Worm (Caenorhabditis elegans) whole organism, mixed stage, embryonic: ENCODE measurements around the gene C34D4.4.

ENCODE experiments used
- M03D4.4 ChIP-seq: sonication (generic microtip); optimal IDR thresholded peaks from 2 replicates; lab custom pipeline; 2017; ENCODE audit warnings: mild to moderate bottlenecking, missing genetic modification characterization, missing compliant biosample characterization
- ceh-39 ChIP-seq: fragments of 150-350 bp; optimal IDR thresholded peaks from 2 replicates; lab custom pipeline; 2014; ENCODE audit warnings: missing biosample characterization, missing genetic modification characterization
- ceh-43 ChIP-seq: fragments of 200-800 bp; sonication (Bioruptor generic); optimal IDR thresholded peaks from 2 replicates; lab custom pipeline; 2018; ENCODE audit warnings: mild to moderate bottlenecking, missing genetic modification characterization, moderate library complexity, missing compliant biosample characterization
- ces-1 ChIP-seq: fragments of 150-350 bp; optimal IDR thresholded peaks from 2 replicates; lab custom pipeline; 2014; ENCODE audit warnings: missing biosample characterization, missing genetic modification reagents, missing genetic modification characterization
- cnd-1 ChIP-seq: fragments of 200-800 bp; sonication (Bioruptor generic); optimal IDR thresholded peaks from 2 replicates; lab custom pipeline; 2018; ENCODE audit warnings: mild to moderate bottlenecking, missing genetic modification characterization, missing compliant biosample characterization
- drap-1 ChIP-seq: fragments of 200-800 bp; sonication (Bioruptor generic); optimal IDR thresholded peaks from 3 replicates; lab custom pipeline; 2018; ENCODE audit warnings: mild to moderate bottlenecking, missing genetic modification characterization, missing compliant biosample characterization
- elt-1 ChIP-seq: sonication (generic microtip); optimal IDR thresholded peaks from 2 replicates; lab custom pipeline; 2017; ENCODE audit warnings: missing genetic modification characterization, mild to moderate bottlenecking, missing compliant biosample characterization, antibody characterized with exemption, moderate library complexity, borderline replicate concordance; ENCODE audit not compliant: insufficient read depth
- elt-3 ChIP-seq: fragments of 150-350 bp; optimal IDR thresholded peaks from 2 replicates; lab custom pipeline; 2014; ENCODE audit warnings: missing biosample characterization, missing genetic modification characterization
- flh-1 ChIP-seq: fragments of 200-800 bp; sonication (Bioruptor generic); optimal IDR thresholded peaks from 2 replicates; lab custom pipeline; 2018; ENCODE audit warnings: mild to moderate bottlenecking, missing genetic modification characterization, moderate library complexity, missing compliant biosample characterization
- ham-2 ChIP-seq: fragments of 200-800 bp; sonication (Bioruptor generic); optimal IDR thresholded peaks from 2 replicates; lab custom pipeline; 2018; ENCODE audit warnings: mild to moderate bottlenecking, missing genetic modification characterization, missing compliant biosample characterization
- hlh-1 ChIP-seq: fragments of 150-350 bp; optimal IDR thresholded peaks from 2 replicates; lab custom pipeline; 2014; ENCODE audit warnings: missing biosample characterization, missing genetic modification reagents, missing genetic modification characterization
- lin-13 ChIP-seq: fragments of 150-350 bp; optimal IDR thresholded peaks from 2 replicates; lab custom pipeline; 2014; ENCODE audit warnings: missing biosample characterization, missing genetic modification characterization
- lin-32 ChIP-seq: fragments of 200-800 bp; sonication (Bioruptor generic); optimal IDR thresholded peaks from 2 replicates; lab custom pipeline; 2018; ENCODE audit warnings: mild to moderate bottlenecking, missing genetic modification characterization, missing compliant biosample characterization
- lsy-2 ChIP-seq: fragments of 150-350 bp; optimal IDR thresholded peaks from 2 replicates; lab custom pipeline; 2014; ENCODE audit warnings: missing biosample characterization, missing genetic modification characterization
- mab-5 ChIP-seq: fragments of 150-350 bp; optimal IDR thresholded peaks from 2 replicates; lab custom pipeline; 2014; ENCODE audit warnings: missing biosample characterization, missing genetic modification characterization
- mep-1 ChIP-seq: fragments of 150-350 bp; optimal IDR thresholded peaks from 2 replicates; lab custom pipeline; 2017; ENCODE audit warnings: missing biosample characterization, missing genetic modification reagents, missing genetic modification characterization, inconsistent platforms
- mls-2 ChIP-seq: sonication (generic microtip); optimal IDR thresholded peaks from 2 replicates; lab custom pipeline; 2016; ENCODE audit warnings: mild to moderate bottlenecking, missing genetic modification characterization, moderate library complexity, missing compliant biosample characterization
- nhr-12 ChIP-seq: fragments of 150-350 bp; optimal IDR thresholded peaks from 2 replicates; lab custom pipeline; 2014; ENCODE audit warnings: missing biosample characterization, missing genetic modification characterization
- nhr-2 ChIP-seq: fragments of 150-350 bp; optimal IDR thresholded peaks from 2 replicates; lab custom pipeline; 2014; ENCODE audit warnings: missing biosample characterization, missing genetic modification characterization
- nhr-237 ChIP-seq: fragments of 150-350 bp; optimal IDR thresholded peaks from 2 replicates; lab custom pipeline; 2014; ENCODE audit warnings: missing biosample characterization, missing genetic modification characterization
- nhr-28 ChIP-seq: fragments of 150-350 bp; optimal IDR thresholded peaks from 2 replicates; lab custom pipeline; 2014; ENCODE audit warnings: missing biosample characterization, missing genetic modification characterization
- snpc-4 ChIP-seq: fragments of 150-350 bp; optimal IDR thresholded peaks from 2 replicates; lab custom pipeline; 2014; ENCODE audit warnings: missing biosample characterization, missing genetic modification characterization
- sptf-1 ChIP-seq: sonication (generic microtip); optimal IDR thresholded peaks from 2 replicates; lab custom pipeline; 2017; ENCODE audit warnings: mild to moderate bottlenecking, missing genetic modification characterization, moderate library complexity, missing compliant biosample characterization
- tbx-8 ChIP-seq: fragments of 200-800 bp; sonication (Bioruptor generic); optimal IDR thresholded peaks from 2 replicates; lab custom pipeline; 2018; ENCODE audit warnings: mild to moderate bottlenecking, missing genetic modification characterization, moderate library complexity, missing compliant biosample characterization
- unc-120 ChIP-seq: sonication (generic microtip); optimal IDR thresholded peaks from 2 replicates; lab custom pipeline; 2017; ENCODE audit warnings: missing genetic modification characterization, missing compliant biosample characterization; ENCODE audit not compliant: poor library complexity, severe bottlenecking
- unc-39 ChIP-seq: fragments of 150-350 bp; optimal IDR thresholded peaks from 2 replicates; lab custom pipeline; 2014; ENCODE audit warnings: missing biosample characterization, missing genetic modification characterization
- unc-62 ChIP-seq: fragments of 150-350 bp; optimal IDR thresholded peaks from 2 replicates; lab custom pipeline; 2014; ENCODE audit warnings: missing biosample characterization, missing genetic modification reagents, missing genetic modification characterization
- ztf-11 ChIP-seq: fragments of 150-350 bp; optimal IDR thresholded peaks from 2 replicates; lab custom pipeline; 2014; ENCODE audit warnings: missing biosample characterization, missing genetic modification characterization

C34D4.4 gene

DNA sequence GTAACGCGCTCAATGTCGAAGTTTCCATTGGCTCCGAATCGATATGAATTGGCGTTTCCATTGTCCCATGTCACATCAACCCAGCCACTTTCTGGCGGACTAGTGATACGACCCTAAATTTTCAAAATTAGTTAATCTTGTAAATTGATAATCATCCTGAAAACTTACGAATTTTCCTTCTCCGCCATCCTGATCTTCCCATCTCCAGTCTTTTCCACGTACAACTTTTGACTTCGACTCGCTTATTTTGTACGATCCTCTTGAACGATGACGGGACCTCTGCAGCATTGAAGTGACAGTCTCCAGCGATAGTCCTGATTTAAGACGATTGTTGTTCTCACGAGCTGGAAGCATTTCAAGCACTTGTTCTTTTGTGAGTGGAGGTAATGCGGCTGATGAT is 10.0 kb upstream of the C34D4.4 start:
- no peak for TF ChIP-seq tbx-8
- no peak for TF ChIP-seq unc-62
- TF ChIP-seq nhr-28 = no peak
- no peak for TF ChIP-seq mls-2 (tag; lab: Kevin White, UChicago)
- TF ChIP-seq lin-13 = no peak
- no peak for TF ChIP-seq unc-120
- TF ChIP-seq hlh-1 (tag; lab: Kevin White, UChicago) = no peak
- no peak for TF ChIP-seq cnd-1
- TF ChIP-seq ceh-43 (GFP tag; lab: Kevin White, UChicago) = no peak
- TF ChIP-seq lin-32 = no peak
- no peak for TF ChIP-seq sptf-1 (tag; lab: Kevin White, UChicago)
- TF ChIP-seq nhr-12 = no peak
- TF ChIP-seq ceh-39 (tag; lab: Kevin White, UChicago) = no peak

DNA sequence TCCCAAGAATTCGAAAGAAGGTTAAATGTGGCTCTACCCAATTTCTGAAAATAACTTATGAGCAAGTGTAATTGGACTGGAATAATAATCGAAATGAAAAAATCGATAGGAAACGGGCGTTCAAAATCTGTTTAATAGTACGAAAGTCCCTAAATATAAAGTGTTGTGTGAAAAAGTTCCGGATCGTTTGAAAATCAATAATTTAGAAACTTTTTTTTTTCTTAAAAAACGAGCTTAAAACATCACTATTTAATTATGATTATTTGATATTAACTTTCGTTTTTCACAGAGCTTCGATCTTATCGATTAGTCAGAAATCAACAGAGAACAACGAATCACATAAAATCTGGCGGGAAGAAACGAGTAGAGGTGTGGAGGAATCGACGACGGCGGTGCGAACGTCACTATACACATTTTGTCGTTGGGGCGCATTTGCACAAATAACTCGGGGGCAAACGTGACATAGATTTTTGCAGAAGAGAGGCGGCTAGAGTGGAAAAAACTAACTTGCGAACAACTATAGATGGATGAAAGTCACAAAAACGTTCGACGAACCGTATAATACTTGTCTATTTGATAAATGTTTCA is 4.4 kb upstream of the C34D4.4 start, which contains the start of gene hecd-1:
hecd-1 (minus strand) TSS at position 51 of the 588 bp plus-strand sequence.
- no peak for TF ChIP-seq tbx-8
- TF ChIP-seq ces-1 (GFP tag; lab: Kevin White, UChicago) = no peak
- TF ChIP-seq mls-2 (tag; lab: Kevin White, UChicago) = no peak

ce11 chrIV:7147722-7148121 is 1.4 kb upstream of the C34D4.4 start:
- TF ChIP-seq ces-1 (GFP tag; lab: Kevin White, UChicago) (peak; percentile 21), unc-62 (no peak)

ce11 chrIV:7152409-7152808 is 3.2 kb downstream of the C34D4.4 start, which contains the start of gene col-113:
Gene col-113 (minus strand): TSS chrIV:7152509.
- no peak for TF ChIP-seq ceh-43 (GFP tag; lab: Kevin White, UChicago)
- no peak for TF ChIP-seq mab-5 (tag; lab: Kevin White, UChicago)
- no peak for TF ChIP-seq flh-1 (GFP tag; lab: Kevin White, UChicago)
- TF ChIP-seq, all 35 proteins: peak for 0

ce11 chrIV:7153362-7153761 is 4.2 kb downstream of the C34D4.4 start, which contains the start of gene C34D4.3:
Gene C34D4.3 (plus strand): TSS chrIV:7153662.
- TF ChIP-seq nhr-28 = no peak
- TF ChIP-seq elt-3 (tag; lab: Kevin White, UChicago) = no peak
- TF ChIP-seq snpc-4 = no peak
- TF ChIP-seq nhr-12 = no peak
- no peak for TF ChIP-seq M03D4.4 (tag; lab: Kevin White, UChicago)
- no peak for TF ChIP-seq nhr-237
- no peak for TF ChIP-seq sptf-1 (tag; lab: Kevin White, UChicago)
- TF ChIP-seq, all 35 proteins: peak for 0

DNA sequence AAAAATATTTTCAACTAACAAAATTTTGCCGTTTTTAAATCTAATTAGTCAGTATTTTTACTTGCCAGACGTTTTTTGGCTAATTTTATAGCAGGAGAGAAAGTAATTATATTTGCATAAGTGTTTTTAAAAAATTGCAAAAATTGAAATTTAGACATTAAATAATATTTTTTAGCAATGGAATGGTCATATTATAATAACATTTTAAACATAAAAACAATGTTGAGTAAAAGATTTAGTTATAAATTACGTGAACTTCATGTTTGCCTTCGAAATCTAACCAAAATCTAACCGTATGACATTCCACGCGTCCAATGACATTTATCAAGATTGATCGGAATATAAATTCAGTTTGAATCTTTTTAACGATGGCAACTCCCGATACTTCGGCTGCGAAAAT is 5.2 kb downstream of the C34D4.4 start, which contains the start of gene C34D4.2:
C34D4.2 (plus strand) TSS at position 301 of the 400 bp plus-strand sequence.
- TF ChIP-seq elt-1 (tag; lab: Kevin White, UChicago) (peak; percentile 32), ceh-43 (GFP tag; lab: Kevin White, UChicago) (no peak)

DNA sequence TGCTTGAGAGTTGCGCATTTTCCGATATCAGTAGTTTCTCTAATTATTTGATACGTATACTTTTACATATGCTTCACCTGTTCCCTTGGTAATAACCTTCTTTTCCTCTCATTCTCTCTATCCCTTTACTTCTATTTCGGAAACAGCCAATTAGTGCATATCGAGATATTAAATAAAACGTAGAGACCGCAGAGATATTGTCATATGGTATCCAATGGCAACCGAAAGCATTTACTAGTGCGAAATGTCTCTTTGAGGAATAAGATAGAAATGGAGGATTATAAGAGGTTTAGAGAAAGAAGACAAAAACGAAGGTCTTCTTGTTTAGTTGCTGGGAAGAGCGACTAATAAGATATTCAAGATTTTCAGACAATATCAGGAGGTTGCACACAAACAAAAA is 7.2 kb downstream of the C34D4.4 start, which contains the start of gene maph-9:
maph-9 (plus strand) TSS at position 273 of the 400 bp plus-strand sequence.
- TF ChIP-seq unc-120 = no peak
- TF ChIP-seq ces-1 (GFP tag; lab: Kevin White, UChicago) = no peak
- TF ChIP-seq unc-62 = no peak
- TF ChIP-seq nhr-2 (tag; lab: Kevin White, UChicago) = no peak
- TF ChIP-seq unc-39 (tag; lab: Kevin White, UChicago) = no peak
- TF ChIP-seq drap-1 (GFP tag; lab: Kevin White, UChicago) = no peak
- no peak for TF ChIP-seq nhr-28
- TF ChIP-seq ztf-11 (tag; lab: Kevin White, UChicago) = peak; percentile 16
- TF ChIP-seq nhr-12 = no peak
- no peak for TF ChIP-seq nhr-237
- TF ChIP-seq ceh-43 (GFP tag; lab: Kevin White, UChicago) = peak; percentile 19
- TF ChIP-seq mep-1 (tag; lab: Kevin White, UChicago) = no peak
- TF ChIP-seq sptf-1 (tag; lab: Kevin White, UChicago) = peak; percentile 57
- peak; percentile 1 for TF ChIP-seq lsy-2 (tag; lab: Kevin White, UChicago)
- TF ChIP-seq cnd-1 = no peak
- TF ChIP-seq ham-2 (GFP tag; lab: Kevin White, UChicago) = no peak
